Fruit fly (Drosophila melanogaster): ENCODE measurements around the gene CG42238.

Gene CG42238

dm6 chr2L:20935338-20936060 is 116.5 kb downstream of the CG42238 start:
- no peak for TF ChIP-seq CG17801 (GFP tag; optimal IDR thresholded peaks at IDR 0.05; ENCODE audit: partially characterized antibody)

- no peak for TF ChIP-seq CG17801 (GFP tag; optimal IDR thresholded peaks at IDR 0.05; ENCODE audit: partially characterized antibody)
Measured at dm6 chr2L:20934678-20935077, 117.3 kb downstream of the CG42238 start.

DNA sequence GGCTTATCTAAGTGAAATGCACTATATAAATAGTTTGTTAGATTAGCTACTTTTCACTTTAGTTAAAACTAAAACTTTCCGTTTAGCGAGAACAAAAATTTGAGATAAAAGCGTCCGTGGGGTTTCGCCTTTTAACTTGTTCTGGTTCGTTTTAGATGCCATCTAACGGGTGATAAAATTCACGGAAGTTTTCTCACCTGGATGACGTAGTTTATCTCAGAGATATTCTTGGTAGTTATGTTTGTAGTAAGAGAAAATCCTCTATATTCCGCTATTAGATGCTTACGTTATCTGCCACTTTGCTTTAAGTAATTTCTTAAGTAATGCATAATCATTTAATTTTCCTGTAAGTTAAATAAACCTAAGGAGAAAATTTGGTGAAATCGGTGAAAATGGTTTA is 118.0 kb downstream of the CG42238 start, which contains the start of gene CG9270:
Gene CG9270 (minus strand): TSS at position 101 of the 400 bp plus-strand sequence.
- no peak for TF ChIP-seq CG17801 (GFP tag; optimal IDR thresholded peaks at IDR 0.05; ENCODE audit: partially characterized antibody)

DNA sequence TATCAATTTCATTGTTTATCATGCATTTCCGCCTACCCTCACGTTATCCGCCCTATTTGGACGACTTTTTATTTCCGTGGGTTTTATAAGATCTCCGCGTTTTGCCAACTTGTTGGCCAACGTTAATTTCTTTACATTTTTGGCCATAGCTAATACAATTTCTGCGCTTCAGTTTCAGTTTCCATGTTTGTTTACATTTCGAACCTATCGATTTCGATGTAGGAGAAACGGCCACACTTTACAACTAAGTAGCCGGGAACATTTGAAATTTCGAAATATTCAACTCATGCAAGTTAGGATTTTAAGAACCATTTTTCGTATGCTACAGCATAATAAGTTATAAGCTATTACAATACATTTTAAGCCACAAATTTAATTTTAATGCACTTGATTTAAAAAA is 124.3 kb downstream of the CG42238 start, which contains the start of gene Nthl1:
Gene Nthl1 (minus strand): TSS at position 208 of the 400 bp plus-strand sequence.
- no peak for TF ChIP-seq CG17801 (GFP tag; optimal IDR thresholded peaks at IDR 0.05; ENCODE audit: partially characterized antibody)

- no peak for TF ChIP-seq CG17801 (GFP tag; optimal IDR thresholded peaks at IDR 0.05; ENCODE audit: partially characterized antibody)
Measured at dm6 chr2L:20925975-20926374, 126.0 kb downstream of the CG42238 start, which contains the start of gene RPA2. Gene RPA2 (minus strand): TSS chr2L:20926147.

DNA sequence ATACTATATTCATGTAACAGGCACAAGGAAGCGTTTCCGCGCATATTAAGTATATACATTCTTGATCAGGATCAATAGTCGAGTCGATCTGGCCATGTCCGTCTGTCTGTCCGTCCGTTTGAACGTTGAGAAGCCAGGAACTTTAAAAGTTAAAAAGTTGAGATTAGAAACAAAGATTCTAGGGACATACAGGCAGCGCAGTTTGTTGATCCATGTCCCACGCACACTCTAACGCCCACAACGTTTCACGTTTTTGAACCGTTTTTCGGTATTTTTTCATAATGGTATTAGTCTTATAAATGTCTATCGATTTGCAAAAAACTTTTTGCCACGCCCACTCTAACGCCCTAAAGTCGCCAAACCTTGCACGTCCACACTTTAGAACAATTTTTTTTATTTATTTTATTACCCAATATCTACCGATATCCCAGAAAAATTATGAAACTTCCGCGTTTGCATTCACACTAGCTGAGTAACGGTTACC is 128.8 kb downstream of the CG42238 start:
- TF ChIP-seq CG17801 (GFP tag; optimal IDR thresholded peaks at IDR 0.05; ENCODE audit: partially characterized antibody), result no peak

DNA sequence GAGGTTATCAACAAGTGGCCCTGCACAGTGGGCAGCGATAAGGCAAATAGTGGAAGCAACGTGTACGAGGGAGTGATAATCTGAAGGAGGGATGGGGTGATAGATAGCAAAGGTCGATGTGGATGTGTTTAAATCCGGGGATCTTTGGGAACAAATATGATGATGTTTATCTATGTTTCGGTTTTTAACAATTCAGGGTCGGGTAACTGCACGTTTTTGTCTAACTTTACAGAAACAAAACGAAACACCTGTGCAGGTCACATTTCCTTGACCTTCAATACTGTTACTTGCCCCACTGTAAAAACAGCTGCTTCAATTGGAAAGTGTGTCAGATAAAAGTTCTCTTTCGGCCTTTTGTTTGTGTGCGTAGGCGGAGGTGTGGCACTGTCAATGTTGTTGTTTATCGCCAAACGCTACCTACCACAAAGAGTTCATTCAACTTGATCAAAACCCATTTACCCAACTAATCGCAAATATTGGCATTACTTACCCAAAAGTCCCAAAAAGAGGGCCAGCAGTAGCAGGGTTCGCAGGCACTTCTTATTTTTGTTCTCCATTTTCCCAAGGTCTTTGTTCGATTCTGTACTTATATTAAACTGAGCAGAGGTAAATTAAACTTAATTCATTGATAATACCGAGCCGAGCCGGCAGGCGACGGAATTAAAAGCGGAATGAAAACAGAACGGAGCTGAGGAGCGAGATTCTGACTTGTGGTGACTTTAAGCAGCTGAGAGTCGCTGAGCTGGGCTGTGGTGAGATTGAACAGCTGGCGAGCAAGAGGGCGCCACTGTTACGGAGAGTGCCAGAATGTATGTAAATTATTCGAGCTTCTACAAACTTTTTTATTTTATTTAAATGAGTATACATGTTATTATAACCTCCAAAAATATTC is 129.5 kb downstream of the CG42238 start, which contains the start of gene Mtp:
Gene Mtp (minus strand): TSS at position 681 of the 892 bp plus-strand sequence.
- peak; percentile 81 for TF ChIP-seq CG17801 (GFP tag; optimal IDR thresholded peaks at IDR 0.05; ENCODE audit: partially characterized antibody)

DNA sequence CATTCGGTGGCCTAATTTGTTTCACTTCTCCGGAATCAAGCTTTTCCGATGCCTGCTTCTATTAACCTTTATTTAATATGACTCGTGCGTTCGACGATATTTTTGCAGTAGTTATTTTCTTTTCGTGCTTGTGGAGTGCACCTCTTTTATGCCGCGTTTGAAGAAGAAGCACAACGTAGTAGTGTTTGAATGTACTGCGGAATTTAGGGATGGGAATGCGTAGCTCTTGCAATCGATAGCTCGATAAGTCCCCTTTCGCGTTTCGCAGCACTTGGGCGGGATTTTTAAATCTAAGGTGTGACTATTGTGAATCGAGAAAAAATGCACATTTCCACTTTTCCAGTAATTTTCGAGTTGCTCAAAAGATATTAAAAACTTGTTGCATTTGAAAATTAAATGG is 133.2 kb downstream of the CG42238 start, which contains the start of the genes CG43739 and sky:
Gene CG43739 (minus strand): TSS at position 199 of the 400 bp plus-strand sequence.
Gene sky (minus strand): TSS at position 199 of the 400 bp plus-strand sequence.
- no peak for TF ChIP-seq CG17801 (GFP tag; optimal IDR thresholded peaks at IDR 0.05; ENCODE audit: partially characterized antibody)

DNA sequence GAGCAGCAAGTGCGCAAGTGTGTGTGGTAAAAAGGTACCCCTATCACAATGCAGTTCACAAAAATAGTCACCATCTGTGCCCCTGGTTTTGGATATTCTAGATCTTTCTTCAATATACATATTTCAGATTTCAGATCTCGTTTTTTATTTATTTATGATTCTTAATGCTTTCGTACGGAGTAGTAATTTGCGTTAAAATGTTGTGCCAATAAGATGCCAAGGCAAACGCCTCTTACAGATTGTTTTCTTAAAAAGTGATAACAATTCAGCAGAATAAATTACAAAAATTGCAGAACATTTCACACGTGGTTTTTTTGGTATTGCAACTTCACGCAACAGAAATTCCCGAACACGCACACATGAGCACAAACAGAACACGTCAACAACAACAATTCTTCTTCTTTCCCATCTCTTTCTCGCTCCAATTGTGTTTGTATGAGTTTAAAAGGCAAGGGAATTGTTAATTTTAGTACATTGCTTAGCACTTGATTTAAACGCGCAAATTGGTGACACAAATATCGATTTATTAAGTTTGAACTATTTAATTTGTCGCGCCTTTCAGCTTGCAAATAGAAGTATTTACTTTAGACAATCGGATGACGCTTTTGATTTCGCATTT is 133.8 kb downstream of the CG42238 start:
- peak; percentile 80 for TF ChIP-seq CG17801 (GFP tag; optimal IDR thresholded peaks at IDR 0.05; ENCODE audit: partially characterized antibody)

dm6 chr2L:20917235-20918055 is 134.5 kb downstream of the CG42238 start:
- TF ChIP-seq CG17801 (GFP tag; optimal IDR thresholded peaks at IDR 0.05; ENCODE audit: partially characterized antibody), result peak; percentile 2

- TF ChIP-seq CG17801 (GFP tag; optimal IDR thresholded peaks at IDR 0.05; ENCODE audit: partially characterized antibody), result no peak
Measured at dm6 chr2L:20916672-20917209, 135.2 kb downstream of the CG42238 start.

All from ovary, adult (tissue).